Fruit fly (Drosophila melanogaster) whole organism, embryonic: Measurements from ENCODE around the gene Targ3.

ENCODE experiments used
- BEAF-32 ChIP-seq: fragments of 200-800 bp; sonication (Bioruptor generic); optimal IDR thresholded peaks from 3 replicates; lab custom pipeline; 2017; ENCODE audit warnings: missing biosample characterization, missing genetic modification characterization, mild to moderate bottlenecking, moderate library complexity, missing genetic modification reagents
- BtbVII ChIP-seq: fragments of 200-800 bp; sonication (Bioruptor generic); optimal IDR thresholded peaks from 3 replicates; lab custom pipeline; 2017; ENCODE audit warnings: missing biosample characterization, mild to moderate bottlenecking, missing genetic modification characterization
- CG12299 ChIP-seq: fragments of 200-800 bp; sonication (Bioruptor generic); optimal IDR thresholded peaks from 2 replicates; lab custom pipeline; 2018; ENCODE audit warnings: missing biosample characterization, mild to moderate bottlenecking, missing genetic modification characterization
- CG14050 ChIP-seq: fragments of 200-800 bp; sonication (Bioruptor generic); IDR thresholded peaks from 3 replicates; pipeline ENCODE4 v1.3.6; 2022; ENCODE audit warnings: missing biosample characterization, missing genetic modification characterization
- CG16863 ChIP-seq: fragments of 200-800 bp; sonication (Bioruptor generic); optimal IDR thresholded peaks from 3 replicates; lab custom pipeline; 2016; ENCODE audit warnings: missing biosample characterization, missing genetic modification characterization
- CG17568 ChIP-seq: fragments of 200-800 bp; sonication (Bioruptor generic); optimal IDR thresholded peaks from 2 replicates; lab custom pipeline; 2018; ENCODE audit warnings: missing biosample characterization, mild to moderate bottlenecking, missing genetic modification characterization, moderate library complexity
- CG2120 ChIP-seq: fragments of 200-800 bp; sonication (Bioruptor generic); optimal IDR thresholded peaks from 3 replicates; lab custom pipeline; 2016; ENCODE audit warnings: missing biosample characterization, missing genetic modification characterization
- CG2129 ChIP-seq: fragments of 200-800 bp; sonication (Bioruptor generic); IDR thresholded peaks from 2 replicates; pipeline ENCODE4 v1.3.6; 2022; ENCODE audit warnings: missing biosample characterization, missing genetic modification characterization; ENCODE audit not compliant: partially characterized antibody
- CG2712 ChIP-seq: fragments of 200-800 bp; optimal IDR thresholded peaks from 3 replicates; lab custom pipeline; 2019; ENCODE audit warnings: missing biosample characterization, mild to moderate bottlenecking, missing genetic modification characterization, moderate library complexity
- CG30403 ChIP-seq: fragments of 200-800 bp; sonication (Bioruptor generic); optimal IDR thresholded peaks from 3 replicates; lab custom pipeline; 2016; ENCODE audit warnings: missing biosample characterization, missing genetic modification characterization
- CG4360 ChIP-seq: fragments of 200-800 bp; sonication (Bioruptor generic); IDR thresholded peaks from 2 replicates; pipeline ENCODE4 v1.3.6; 2022; ENCODE audit warnings: missing biosample characterization, missing genetic modification characterization
- CG43689 ChIP-seq: fragments of 200-800 bp; sonication (Bioruptor generic); IDR thresholded peaks from 2 replicates; pipeline ENCODE4 v1.3.6; 2022; ENCODE audit warnings: missing biosample characterization, missing genetic modification characterization
- CG4820 ChIP-seq: fragments of 200-800 bp; sonication (Bioruptor generic); optimal IDR thresholded peaks from 3 replicates; lab custom pipeline; 2016; ENCODE audit warnings: missing biosample characterization, missing genetic modification characterization
- CG6854 ChIP-seq: fragments of 200-800 bp; sonication (Bioruptor generic); optimal IDR thresholded peaks from 3 replicates; lab custom pipeline; 2017; ENCODE audit warnings: missing biosample characterization, mild to moderate bottlenecking, missing genetic modification characterization
- CG7372 ChIP-seq: fragments of 200-800 bp; sonication (Bioruptor generic); IDR thresholded peaks from 2 replicates; pipeline ENCODE4 v1.3.6; 2022; ENCODE audit warnings: missing biosample characterization, missing genetic modification characterization
- CG8765 ChIP-seq: fragments of 200-800 bp; sonication (Bioruptor generic); IDR thresholded peaks from 2 replicates; pipeline ENCODE4 v1.3.6; 2022; ENCODE audit warnings: missing biosample characterization, missing genetic modification characterization
- CG9727 ChIP-seq: fragments of 200-800 bp; sonication (Bioruptor generic); optimal IDR thresholded peaks from 3 replicates; lab custom pipeline; 2017; ENCODE audit warnings: missing biosample characterization, mild to moderate bottlenecking, missing genetic modification characterization
- CoRest ChIP-seq: fragments of 200-800 bp; sonication (Bioruptor generic); optimal IDR thresholded peaks from 3 replicates; lab custom pipeline; 2018; ENCODE audit warnings: missing biosample characterization, mild to moderate bottlenecking, missing genetic modification characterization, moderate library complexity
- Dip3 ChIP-seq: fragments of 200-800 bp; sonication (Bioruptor generic); optimal IDR thresholded peaks from 3 replicates; lab custom pipeline; 2016; ENCODE audit warnings: missing biosample characterization, missing genetic modification characterization
- Doc2 ChIP-seq: fragments of 200-800 bp; sonication (Bioruptor generic); IDR thresholded peaks from 2 replicates; pipeline ENCODE4 v1.3.6; 2022; ENCODE audit warnings: missing biosample characterization, missing genetic modification characterization
- Doc3 ChIP-seq: fragments of 200-800 bp; sonication (Bioruptor generic); IDR thresholded peaks from 3 replicates; pipeline ENCODE4 v1.3.6; 2022; ENCODE audit warnings: missing biosample characterization, missing genetic modification characterization; ENCODE audit not compliant: partially characterized antibody
- Eip74EF ChIP-seq, 2 experiments: fragments of 200-800 bp in 1 of 2; fragments of >200 bp in 1 of 2; sonication (Bioruptor generic) in 1 of 2; optimal IDR thresholded peaks; 2 replicates each; lab custom pipeline; 2017 to 2019; ENCODE audit warnings: missing biosample characterization in 2 of 2, missing genetic modification characterization in 2 of 2, mild to moderate bottlenecking in 1 of 2, moderate library complexity in 1 of 2
- Gsc ChIP-seq: fragments of 200-800 bp; sonication (Bioruptor generic); IDR thresholded peaks from 2 replicates; pipeline ENCODE4 v1.3.6; 2022; ENCODE audit warnings: missing biosample characterization, missing genetic modification characterization
- HLHmδ ChIP-seq: fragments of 200-800 bp; sonication (Bioruptor generic); optimal IDR thresholded peaks from 2 replicates; lab custom pipeline; 2018; ENCODE audit warnings: missing biosample characterization, mild to moderate bottlenecking, missing genetic modification characterization, moderate library complexity
- Hsf ChIP-seq: fragments of 200-800 bp; sonication (Bioruptor generic); optimal IDR thresholded peaks from 3 replicates; lab custom pipeline; 2016; ENCODE audit warnings: missing biosample characterization, missing genetic modification characterization
- Jarid2 ChIP-seq: fragments of 200-800 bp; sonication (Bioruptor generic); optimal IDR thresholded peaks from 3 replicates; lab custom pipeline; 2017; ENCODE audit warnings: mild to moderate bottlenecking, missing biosample characterization, missing genetic modification reagents, missing genetic modification characterization
- Lpt ChIP-seq: fragments of >200 bp; optimal IDR thresholded peaks from 2 replicates; lab custom pipeline; 2018; ENCODE audit warnings: missing biosample characterization, missing genetic modification characterization
- NC2β ChIP-seq: fragments of 200-800 bp; sonication (Bioruptor generic); optimal IDR thresholded peaks from 2 replicates; lab custom pipeline; 2016; ENCODE audit warnings: missing biosample characterization, missing genetic modification characterization
- NFAT ChIP-seq: fragments of 200-800 bp; sonication (Bioruptor generic); IDR thresholded peaks from 2 replicates; pipeline ENCODE4 v1.3.6; 2022; ENCODE audit warnings: missing biosample characterization, missing genetic modification characterization
- NfI ChIP-seq: fragments of 200-800 bp; sonication (Bioruptor generic); optimal IDR thresholded peaks from 3 replicates; lab custom pipeline; 2018; ENCODE audit warnings: missing biosample characterization, mild to moderate bottlenecking, missing genetic modification characterization, moderate library complexity
- Sox100B ChIP-seq: fragments of 200-800 bp; sonication (Bioruptor generic); optimal IDR thresholded peaks from 3 replicates; lab custom pipeline; 2018; ENCODE audit warnings: missing biosample characterization, mild to moderate bottlenecking, missing genetic modification characterization
- TFAM ChIP-seq: fragments of 200-800 bp; sonication (Bioruptor generic); optimal IDR thresholded peaks from 2 replicates; lab custom pipeline; 2017; ENCODE audit warnings: missing biosample characterization, missing genetic modification characterization, inconsistent platforms
- ap ChIP-seq: fragments of 200-800 bp; sonication (Bioruptor generic); IDR thresholded peaks from 2 replicates; pipeline ENCODE4 v1.3.6; 2022; ENCODE audit warnings: missing biosample characterization, missing genetic modification characterization
- btn ChIP-seq: fragments of 200-800 bp; sonication (Bioruptor generic); optimal IDR thresholded peaks from 2 replicates; lab custom pipeline; 2016; ENCODE audit warnings: missing biosample characterization, missing genetic modification characterization
- danr ChIP-seq: fragments of 200-800 bp; sonication (Bioruptor generic); IDR thresholded peaks from 2 replicates; pipeline ENCODE4 v1.3.6; 2022; ENCODE audit warnings: missing biosample characterization, missing genetic modification characterization
- ems ChIP-seq: fragments of 200-800 bp; sonication (Bioruptor generic); optimal IDR thresholded peaks from 3 replicates; lab custom pipeline; 2016; ENCODE audit warnings: missing biosample characterization, missing genetic modification characterization
- fd3F ChIP-seq: fragments of 200-800 bp; sonication (Bioruptor generic); optimal IDR thresholded peaks from 2 replicates; lab custom pipeline; 2018; ENCODE audit warnings: missing biosample characterization, mild to moderate bottlenecking, missing genetic modification characterization, moderate library complexity
- gce ChIP-seq: fragments of 200-800 bp; sonication (Bioruptor generic); IDR thresholded peaks from 3 replicates; pipeline ENCODE4 v1.3.6; 2022; ENCODE audit warnings: missing biosample characterization, missing genetic modification characterization
- kay ChIP-seq: fragments of 200-800 bp; sonication (Bioruptor generic); optimal IDR thresholded peaks from 2 replicates; lab custom pipeline; 2016; ENCODE audit warnings: missing biosample characterization, missing genetic modification characterization
- lmd ChIP-seq: fragments of 200-800 bp; sonication (Bioruptor generic); IDR thresholded peaks from 2 replicates; pipeline ENCODE4 v1.3.6; 2022; ENCODE audit warnings: missing biosample characterization, missing genetic modification characterization
- luna ChIP-seq: fragments of 200-800 bp; sonication (Bioruptor generic); optimal IDR thresholded peaks from 2 replicates; lab custom pipeline; 2016; ENCODE audit warnings: missing biosample characterization, missing genetic modification characterization
- pita ChIP-seq: fragments of 200-800 bp; sonication (Bioruptor generic); optimal IDR thresholded peaks from 2 replicates; lab custom pipeline; 2017; ENCODE audit warnings: missing biosample characterization, mild to moderate bottlenecking, missing genetic modification characterization
- pros ChIP-seq: fragments of 200-800 bp; sonication (Bioruptor generic); optimal IDR thresholded peaks from 3 replicates; lab custom pipeline; 2019; ENCODE audit warnings: missing biosample characterization, mild to moderate bottlenecking, missing genetic modification characterization, moderate library complexity
- repo ChIP-seq: fragments of 200-800 bp; sonication (Bioruptor generic); optimal IDR thresholded peaks from 2 replicates; lab custom pipeline; 2016; ENCODE audit warnings: missing biosample characterization, missing genetic modification characterization
- rib ChIP-seq: fragments of 200-800 bp; sonication (Bioruptor generic); IDR thresholded peaks from 2 replicates; pipeline ENCODE4 v1.3.6; 2022; ENCODE audit warnings: missing biosample characterization, missing genetic modification characterization
- row ChIP-seq: fragments of 200-800 bp; sonication (Bioruptor generic); IDR thresholded peaks from 3 replicates; pipeline ENCODE4 v1.3.6; 2022; ENCODE audit warnings: missing biosample characterization, missing genetic modification characterization
- run ChIP-seq: fragments of 200-800 bp; sonication (Bioruptor generic); optimal IDR thresholded peaks from 3 replicates; lab custom pipeline; 2018; ENCODE audit warnings: missing biosample characterization, mild to moderate bottlenecking, missing genetic modification characterization
- sima ChIP-seq: fragments of 200-800 bp; sonication (Bioruptor generic); optimal IDR thresholded peaks from 2 replicates; lab custom pipeline; 2016; ENCODE audit warnings: missing biosample characterization, missing genetic modification characterization
- stc ChIP-seq: fragments of 200-800 bp; sonication (Bioruptor generic); IDR thresholded peaks from 2 replicates; pipeline ENCODE4 v1.3.6; 2022; ENCODE audit warnings: missing biosample characterization, missing genetic modification characterization
- sug ChIP-seq: fragments of 200-800 bp; optimal IDR thresholded peaks from 2 replicates; lab custom pipeline; 2019; ENCODE audit warnings: missing biosample characterization, mild to moderate bottlenecking, missing genetic modification characterization, moderate library complexity
- tap ChIP-seq: fragments of 200-800 bp; optimal IDR thresholded peaks from 3 replicates; lab custom pipeline; 2019; ENCODE audit warnings: missing biosample characterization, mild to moderate bottlenecking, missing genetic modification characterization, moderate library complexity
- zf30C ChIP-seq: fragments of 200-800 bp; sonication (Bioruptor generic); optimal IDR thresholded peaks from 3 replicates; lab custom pipeline; 2018; ENCODE audit warnings: missing biosample characterization, mild to moderate bottlenecking, missing genetic modification characterization

The Targ3 gene

dm6 chr3L:21196563-21196962 lies at the start of gene Targ3, which contains the start of gene park (continued):
- TF ChIP-seq CG6854 (no peak), Jarid2 (GFP tag; lab: Kevin White, UChicago) (no peak), ems (GFP tag; lab: Kevin White, UChicago) (peak; percentile 40), CG14050 (GFP tag; lab: Robert Waterston, UW) (no peak), CG16863 (GFP tag; lab: Kevin White, UChicago) (no peak), sima (GFP tag; lab: Kevin White, UChicago) (no peak), BtbVII (GFP tag; lab: Kevin White, UChicago) (no peak), Lpt (GFP tag; lab: Kevin White, UChicago) (no peak), kay (GFP tag; lab: Kevin White, UChicago) (no peak), TFAM (GFP tag; lab: Kevin White, UChicago) (no peak), CG9727 (GFP tag; lab: Kevin White, UChicago) (no peak), Sox100B (no peak), CG12299 (tag; lab: Kevin White, UChicago) (no peak), CG2712 (tag; lab: Kevin White, UChicago) (no peak), lmd (GFP tag; lab: Robert Waterston, UW) (no peak), Hsf (peak; percentile 56), pros (GFP tag; lab: Kevin White, UChicago) (no peak), CG17568 (GFP tag; lab: Kevin White, UChicago) (no peak), BEAF-32 (GFP tag; lab: Kevin White, UChicago) (peak; percentile 33), CG2129 (GFP tag; lab: Robert Waterston, UW) (no peak), CG30403 (peak; percentile 17), NC2β (GFP tag; lab: Kevin White, UChicago) (peak; percentile 16), Gsc (GFP tag; lab: Robert Waterston, UW) (no peak), btn (GFP tag; lab: Kevin White, UChicago) (no peak), row (GFP tag; lab: Robert Waterston, UW) (peak; percentile 34; the same call in 1 of the 3 replicates), HLHmδ (GFP tag; lab: Kevin White, UChicago) (no peak), ap (GFP tag; lab: Robert Waterston, UW) (no peak), CG2120 (GFP tag; lab: Kevin White, UChicago) (peak; percentile 77), run (tag; lab: Kevin White, UChicago) (no peak), danr (GFP tag; lab: Robert Waterston, UW) (no peak), stc (GFP tag; lab: Robert Waterston, UW) (no peak), rib (no peak), CG43689 (GFP tag; lab: Robert Waterston, UW) (no peak), sug (tag; lab: Kevin White, UChicago) (peak; percentile 7), Dip3 (GFP tag; lab: Kevin White, UChicago) (no peak), Eip74EF (GFP tag; optimal IDR thresholded peaks at IDR 0.05; lab: Kevin White, UChicago) (no peak), tap (tag; lab: Kevin White, UChicago) (no peak), CG8765 (GFP tag; lab: Robert Waterston, UW) (no peak), luna (GFP tag; lab: Kevin White, UChicago) (no peak), pita (GFP tag; lab: Kevin White, UChicago) (no peak), fd3F (GFP tag; lab: Kevin White, UChicago) (no peak), CoRest (tag; lab: Kevin White, UChicago) (peak; percentile 31), CG7372 (GFP tag; lab: Robert Waterston, UW) (no peak), gce (GFP tag; lab: Robert Waterston, UW) (no peak), Doc2 (GFP tag; lab: Robert Waterston, UW) (no peak), zf30C (GFP tag; lab: Kevin White, UChicago) (peak; percentile 90), NfI (GFP tag; lab: Kevin White, UChicago) (peak; percentile 55), Doc3 (GFP tag; lab: Robert Waterston, UW) (0 out of 3 replicates have a peak, but pooled peaks have one; percentile 23), repo (GFP tag; lab: Kevin White, UChicago) (no peak), CG4360 (GFP tag; lab: Robert Waterston, UW) (no peak), NFAT (GFP tag; lab: Robert Waterston, UW) (no peak), CG4820 (GFP tag; lab: Kevin White, UChicago) (no peak)
